Worm (Caenorhabditis elegans) whole organism, young adult: ENCODE data around the gene gcy-32.
"Not testable (repeated sequence)": the region's sequence is repeated elsewhere in the genome, so short reads cannot be mapped to it uniquely, and the experiment has no call there.

Source experiments
- F22D6.2 ChIP-seq: sonication (generic microtip); optimal IDR thresholded peaks from 2 replicates; lab custom pipeline; 2016; ENCODE audit warnings: mild to moderate bottlenecking, missing genetic modification characterization, missing compliant biosample characterization
- F23B12.7 ChIP-seq: sonication (generic microtip); optimal IDR thresholded peaks from 2 replicates; lab custom pipeline; 2017; ENCODE audit warnings: missing genetic modification characterization, mild to moderate bottlenecking, missing compliant biosample characterization, antibody characterized with exemption, moderate library complexity; ENCODE audit not compliant: insufficient read depth
- K12H6.12 ChIP-seq: fragments of 200-800 bp; sonication (Bioruptor generic); optimal IDR thresholded peaks from 2 replicates; lab custom pipeline; 2018; ENCODE audit warnings: mild to moderate bottlenecking, missing genetic modification characterization, missing compliant biosample characterization
- Y67H2A.10 ChIP-seq: fragments of 200-800 bp; sonication (Bioruptor generic); conservative IDR thresholded peaks from 2 replicates; pipeline ENCODE4 v1.3.6; 2022; ENCODE audit warnings: missing genetic modification reagents, missing genetic modification characterization, missing compliant biosample characterization
- Y95B8A.8 ChIP-seq: fragments of 200-800 bp; sonication (Bioruptor generic); IDR thresholded peaks from 2 replicates; pipeline ENCODE4 v1.3.6; 2022; ENCODE audit warnings: missing genetic modification reagents, missing genetic modification characterization, missing compliant biosample characterization
- ZK185.1 ChIP-seq: sonication (generic microtip); optimal IDR thresholded peaks from 2 replicates; lab custom pipeline; 2016; ENCODE audit warnings: mild to moderate bottlenecking, missing genetic modification characterization, missing compliant biosample characterization; ENCODE audit not compliant: poor library complexity, severe bottlenecking
- athp-1 ChIP-seq: sonication (generic microtip); optimal IDR thresholded peaks from 2 replicates; lab custom pipeline; 2017; ENCODE audit warnings: mild to moderate bottlenecking, missing genetic modification characterization, missing compliant biosample characterization
- attf-3 ChIP-seq: fragments of 200-800 bp; sonication (Bioruptor generic); conservative IDR thresholded peaks from 2 replicates; pipeline ENCODE4 v1.3.6; 2022; ENCODE audit warnings: missing genetic modification reagents, missing genetic modification characterization, missing compliant biosample characterization
- bed-1 ChIP-seq: fragments of 200-800 bp; sonication (Bioruptor generic); IDR thresholded peaks from 2 replicates; pipeline ENCODE4 v1.3.6; 2022; ENCODE audit warnings: missing genetic modification reagents, missing genetic modification characterization, missing compliant biosample characterization
- hlh-12 ChIP-seq: sonication (generic microtip); optimal IDR thresholded peaks from 2 replicates; lab custom pipeline; 2016; ENCODE audit warnings: missing genetic modification characterization, missing compliant biosample characterization
- lin-35 ChIP-seq, 3 experiments: fragments of 150-350 bp in 2 of 3; sonication (generic microtip) in 1 of 3; optimal IDR thresholded peaks; 2 replicates each; lab custom pipeline; 2014 to 2018; ENCODE audit warnings: missing biosample characterization in 3 of 3, missing genetic modification characterization in 3 of 3, missing genetic modification reagents in 3 of 3
- pha-4 ChIP-seq: fragments of 150-350 bp; sonication (generic microtip); optimal IDR thresholded peaks from 2 replicates; lab custom pipeline; 2014; ENCODE audit warnings: missing biosample characterization, missing genetic modification reagents, missing genetic modification characterization
- rcor-1 ChIP-seq: fragments of 200-800 bp; sonication (Bioruptor generic); IDR thresholded peaks from 2 replicates; pipeline ENCODE4 v1.3.6; 2022; ENCODE audit warnings: missing genetic modification reagents, missing genetic modification characterization, missing compliant biosample characterization
- unc-62 ChIP-seq: fragments of 150-350 bp; optimal IDR thresholded peaks from 2 replicates; lab custom pipeline; 2014; ENCODE audit warnings: missing biosample characterization, missing genetic modification reagents, missing genetic modification characterization

DNA sequence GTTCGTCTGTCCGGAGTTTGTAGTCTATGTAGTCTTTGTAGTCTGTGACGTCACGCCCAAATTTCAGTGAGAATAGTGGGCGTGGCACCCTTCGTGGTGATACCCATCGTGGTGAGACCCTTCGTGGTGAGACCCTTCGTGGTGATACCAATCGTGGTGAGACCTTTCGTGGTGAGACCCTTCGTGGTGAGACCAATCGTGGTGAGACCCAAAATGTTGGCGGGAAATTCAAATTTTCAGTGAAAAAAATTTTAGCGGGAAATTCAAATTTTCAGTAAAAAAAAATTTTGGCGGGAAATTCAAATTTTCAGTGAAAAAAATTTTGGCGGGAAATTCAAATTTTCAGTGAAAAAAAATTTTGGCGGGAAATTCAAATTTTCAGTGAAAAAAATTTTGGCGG lies 33.1 kb downstream of the gcy-32 start:
- not testable (repeated sequence) for TF ChIP-seq Y95B8A.8 (GFP tag; lab: Robert Waterston, UW); athp-1 (tag; lab: Kevin White, UChicago); unc-62 (GFP tag; lab: Kevin White, UChicago); pha-4 (tag; lab: Kevin White, UChicago); attf-3 (GFP tag; lab: Robert Waterston, UW); bed-1; K12H6.12; ZK185.1 (tag; lab: Kevin White, UChicago); F23B12.7 (tag; lab: Kevin White, UChicago); rcor-1 (GFP tag; lab: Robert Waterston, UW); hlh-12 (tag; lab: Kevin White, UChicago); F22D6.2; Y67H2A.10; lin-35 (GFP tag; optimal IDR thresholded peaks at IDR 0.05; lab: Kevin White, UChicago)
